3 worm cellular contexts compared by ENCODE assay signal in the genomic region with DNA sequence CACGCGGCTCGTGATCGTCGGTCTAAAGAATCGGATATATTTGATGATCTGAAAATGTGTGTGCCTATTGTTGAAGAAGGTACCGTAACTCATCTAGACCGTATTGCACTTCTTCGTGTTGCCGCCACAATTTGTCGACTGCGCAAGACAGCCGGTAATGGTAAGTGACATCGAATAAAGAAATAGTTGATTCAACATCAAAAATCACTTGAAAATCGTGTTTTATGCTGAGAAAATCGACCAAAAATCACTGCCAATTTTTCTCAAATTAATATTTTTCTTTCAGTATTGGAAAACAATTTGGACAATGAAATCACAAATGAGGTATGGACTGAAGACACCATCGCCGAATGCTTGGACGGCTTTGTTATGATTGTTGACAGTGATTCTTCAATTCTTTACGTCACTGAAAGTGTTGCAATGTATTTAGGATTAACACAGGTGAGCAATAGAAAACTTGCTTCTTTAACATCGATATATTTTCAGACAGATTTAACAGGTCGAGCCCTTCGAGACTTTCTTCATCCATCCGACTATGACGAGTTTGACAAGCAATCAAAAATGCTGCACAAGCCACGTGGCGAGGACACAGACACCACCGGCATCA.
TF ChIP-seq lines count a peak whose summit lies in the region.

No protein-coding gene starts in this region.

TF ChIP-seq in whole organism, L1 larva, 84 proteins besides CTCF, POLR2A, EP300 and RAD21:
- TF ChIP-seq unc-62 (GFP tag; optimal IDR thresholded peaks at IDR 0.05; lab: Kevin White, UChicago) (peak; percentile 27), efl-1 (optimal IDR thresholded peaks at IDR 0.05; lab: Kevin White, UChicago) (no peak), efl-1 (GFP tag; optimal IDR thresholded peaks at IDR 0.05 in 1 of 2; lab: Kevin White, UChicago) (peak in 1 of 2 experiments; percentile 54), nhr-71 (tag; optimal IDR thresholded peaks at IDR 0.05; lab: Kevin White, UChicago) (no peak)

TF ChIP-seq in whole organism, L3 larva, 47 proteins besides CTCF, POLR2A, EP300 and RAD21:
- peak; percentile 27 for TF ChIP-seq ama-1 (optimal IDR thresholded peaks at IDR 0.05; lab: Kevin White, UChicago)
- no peak for TF ChIP-seq fkh-2 (tag; optimal IDR thresholded peaks at IDR 0.05; lab: Kevin White, UChicago)
- TF ChIP-seq R02D3.7 (tag; optimal IDR thresholded peaks at IDR 0.05; lab: Kevin White, UChicago), result no peak

TF ChIP-seq in whole organism, L4 larva, 104 proteins besides CTCF, POLR2A, EP300 and RAD21:
- peak; percentile 97 for TF ChIP-seq aha-1 (tag; lab: Kevin White, UChicago)
- peak; percentile 32 for TF ChIP-seq mes-2 (tag; optimal IDR thresholded peaks at IDR 0.05; lab: Kevin White, UChicago; ENCODE audit: poor library complexity, severe bottlenecking)
- TF ChIP-seq R02D3.7 (tag; optimal IDR thresholded peaks at IDR 0.05; lab: Kevin White, UChicago), result no peak
- TF ChIP-seq dve-1 (tag; optimal IDR thresholded peaks at IDR 0.05; lab: Kevin White, UChicago; ENCODE audit: insufficient read depth), result peak; percentile 27
- peak in 1 of 2 experiments; percentile 51 for TF ChIP-seq unc-62 (GFP tag; optimal IDR thresholded peaks at IDR 0.05 in 1 of 2; lab: Kevin White, UChicago)
- TF ChIP-seq unc-62 (tag; optimal IDR thresholded peaks at IDR 0.05; lab: Kevin White, UChicago), result no peak
- no peak for TF ChIP-seq rbr-2 (tag; optimal IDR thresholded peaks at IDR 0.05; lab: Kevin White, UChicago)
- no peak for TF ChIP-seq snpc-1.2 (GFP tag; IDR thresholded peaks at IDR 0.05; lab: Robert Waterston, UW)
TF ChIP-seq in whole organism, L4 larva: peak in this region for 4.
